Worm (Caenorhabditis elegans) whole organism, mixed stage, embryonic: ENCODE measurements around the gene nhr-198.

Experiments used
- bed-3 ChIP-seq: fragments of 200-800 bp; sonication (Bioruptor generic); optimal IDR thresholded peaks from 3 replicates; lab custom pipeline; 2018; ENCODE audit warnings: mild to moderate bottlenecking, missing genetic modification characterization, moderate library complexity, missing compliant biosample characterization
- ces-1 ChIP-seq: fragments of 150-350 bp; optimal IDR thresholded peaks from 2 replicates; lab custom pipeline; 2014; ENCODE audit warnings: missing biosample characterization, missing genetic modification reagents, missing genetic modification characterization
- elt-1 ChIP-seq: sonication (generic microtip); optimal IDR thresholded peaks from 2 replicates; lab custom pipeline; 2017; ENCODE audit warnings: missing genetic modification characterization, mild to moderate bottlenecking, missing compliant biosample characterization, antibody characterized with exemption, moderate library complexity, borderline replicate concordance; ENCODE audit not compliant: insufficient read depth
- elt-3 ChIP-seq: fragments of 150-350 bp; optimal IDR thresholded peaks from 2 replicates; lab custom pipeline; 2014; ENCODE audit warnings: missing biosample characterization, missing genetic modification characterization
- lin-13 ChIP-seq: fragments of 150-350 bp; optimal IDR thresholded peaks from 2 replicates; lab custom pipeline; 2014; ENCODE audit warnings: missing biosample characterization, missing genetic modification characterization
- lin-32 ChIP-seq: fragments of 200-800 bp; sonication (Bioruptor generic); optimal IDR thresholded peaks from 2 replicates; lab custom pipeline; 2018; ENCODE audit warnings: mild to moderate bottlenecking, missing genetic modification characterization, missing compliant biosample characterization
- lsy-2 ChIP-seq: fragments of 150-350 bp; optimal IDR thresholded peaks from 2 replicates; lab custom pipeline; 2014; ENCODE audit warnings: missing biosample characterization, missing genetic modification characterization
- nhr-12 ChIP-seq: fragments of 150-350 bp; optimal IDR thresholded peaks from 2 replicates; lab custom pipeline; 2014; ENCODE audit warnings: missing biosample characterization, missing genetic modification characterization
- nhr-28 ChIP-seq: fragments of 150-350 bp; optimal IDR thresholded peaks from 2 replicates; lab custom pipeline; 2014; ENCODE audit warnings: missing biosample characterization, missing genetic modification characterization
- nhr-76 ChIP-seq: sonication (generic microtip); optimal IDR thresholded peaks from 2 replicates; lab custom pipeline; 2017; ENCODE audit warnings: missing biosample characterization, missing genetic modification characterization
- unc-39 ChIP-seq: fragments of 150-350 bp; optimal IDR thresholded peaks from 2 replicates; lab custom pipeline; 2014; ENCODE audit warnings: missing biosample characterization, missing genetic modification characterization
- unc-62 ChIP-seq: fragments of 150-350 bp; optimal IDR thresholded peaks from 2 replicates; lab custom pipeline; 2014; ENCODE audit warnings: missing biosample characterization, missing genetic modification reagents, missing genetic modification characterization
- ztf-11 ChIP-seq: fragments of 150-350 bp; optimal IDR thresholded peaks from 2 replicates; lab custom pipeline; 2014; ENCODE audit warnings: missing biosample characterization, missing genetic modification characterization

- no peak for TF ChIP-seq elt-1 (tag; lab: Kevin White, UChicago)
- no peak for TF ChIP-seq bed-3 (GFP tag; lab: Kevin White, UChicago)
- no peak for TF ChIP-seq nhr-28 (tag; lab: Kevin White, UChicago)
- TF ChIP-seq unc-39 (tag; lab: Kevin White, UChicago): no peak
- no peak for TF ChIP-seq lin-32 (GFP tag; lab: Kevin White, UChicago)
- TF ChIP-seq ztf-11: no peak
- TF ChIP-seq elt-3 (tag; lab: Kevin White, UChicago): no peak
- no peak for TF ChIP-seq lsy-2 (tag; lab: Kevin White, UChicago)
- TF ChIP-seq nhr-76: no peak
- no peak for TF ChIP-seq unc-62 (GFP tag; lab: Kevin White, UChicago)
- TF ChIP-seq lin-13: no peak
- no peak for TF ChIP-seq nhr-12 (tag; lab: Kevin White, UChicago)
- no peak for TF ChIP-seq ces-1 (GFP tag; lab: Kevin White, UChicago)
Observed at ce11 chrV:15715636-15716035, 21.8 kb downstream of the nhr-198 start.
